Worm (Caenorhabditis elegans): Measurements from ENCODE around the gene fil-1.
A peak's percentile ranks its signal among the peaks of the same experiment; 100 is the strongest.

The fil-1 gene

DNA sequence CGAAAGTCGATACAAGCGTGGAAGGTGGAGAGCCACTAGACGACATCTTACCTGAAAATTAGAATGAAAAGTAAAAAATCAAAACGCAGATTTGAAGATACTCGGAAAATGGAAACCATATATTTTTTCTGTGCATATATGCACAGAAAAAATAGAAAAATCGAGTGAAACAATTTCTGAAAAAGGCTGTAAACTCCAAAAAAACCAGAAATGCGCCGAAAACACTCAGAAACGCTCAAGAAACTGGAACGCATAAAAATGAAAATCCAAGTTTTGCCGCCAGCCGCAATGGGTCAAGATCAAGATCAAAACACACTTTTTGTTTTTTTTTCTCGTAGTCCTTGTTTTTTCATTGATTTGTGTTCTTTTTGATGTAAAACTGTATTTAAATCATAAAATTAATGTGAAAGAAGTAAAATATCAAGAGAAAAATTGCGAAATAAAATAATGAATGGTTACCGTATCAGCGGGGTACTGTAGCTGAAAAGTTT is 966 bp upstream of the fil-1 start, which contains the start of gene T01C3.3:
Gene T01C3.3 (minus strand): TSS at position 51 of the 491 bp plus-strand sequence.
- TF ChIP-seq dao-5 (tag; optimal IDR thresholded peaks at IDR 0.05) (no peak), W03F9.2 (tag; optimal IDR thresholded peaks at IDR 0.05) (no peak), him-1 (tag; optimal IDR thresholded peaks at IDR 0.05) (no peak)

DNA sequence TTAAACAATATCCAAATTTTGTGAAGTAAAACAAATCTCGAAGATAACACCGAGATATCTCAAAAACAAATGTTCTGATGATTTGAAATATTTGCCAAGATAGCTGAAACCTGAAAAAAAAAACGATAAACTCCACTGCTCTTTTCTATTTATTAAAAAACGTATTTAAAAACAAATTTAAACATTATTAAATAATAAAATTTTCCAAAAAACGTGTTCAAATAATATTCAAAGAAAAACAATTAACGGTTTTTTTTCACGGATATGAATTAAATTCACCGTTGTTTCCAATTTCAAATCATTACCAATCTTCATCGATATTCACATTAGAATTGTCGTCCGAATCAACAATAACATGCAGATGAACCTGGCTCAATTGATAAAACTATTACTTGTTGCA is 2.6 kb downstream of the fil-1 start, which contains the start of gene irld-14:
Gene irld-14 (plus strand): TSS at position 301 of the 400 bp plus-strand sequence.
- TF ChIP-seq him-1 (tag; optimal IDR thresholded peaks at IDR 0.05) (no peak), W03F9.2 (tag; optimal IDR thresholded peaks at IDR 0.05) (no peak), dao-5 (tag; optimal IDR thresholded peaks at IDR 0.05) (no peak)

DNA sequence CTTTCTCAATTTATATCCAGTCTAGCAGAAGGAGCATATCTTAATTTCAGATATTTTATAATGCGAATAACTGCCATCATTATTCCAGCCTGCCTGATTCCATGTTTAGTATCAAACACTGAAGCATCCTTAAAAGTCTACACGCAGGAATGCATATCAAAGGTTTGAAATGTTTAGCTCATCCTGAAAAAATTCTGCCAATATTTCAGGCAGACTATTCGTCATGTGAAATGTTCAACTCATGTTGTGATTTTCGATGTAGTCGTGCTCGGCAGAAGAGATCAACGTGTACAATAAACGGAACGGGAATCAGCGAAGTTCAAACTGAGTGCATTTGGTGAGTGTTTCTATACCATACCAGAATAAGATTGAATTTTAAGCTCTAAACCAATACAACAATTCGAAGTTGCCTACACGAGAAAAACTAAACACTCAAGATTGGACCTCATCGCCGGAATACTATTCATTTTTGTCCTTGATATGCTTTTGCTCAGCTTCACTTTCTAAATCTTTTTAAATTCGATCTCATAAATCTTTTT is 5.9 kb downstream of the fil-1 start, which contains the start of gene T01C3.11:
Gene T01C3.11 (plus strand): TSS at position 51 of the 539 bp plus-strand sequence.
- TF ChIP-seq him-1 (tag; optimal IDR thresholded peaks at IDR 0.05) (no peak), dao-5 (tag; optimal IDR thresholded peaks at IDR 0.05) (no peak), W03F9.2 (tag; optimal IDR thresholded peaks at IDR 0.05) (no peak)

- TF ChIP-seq him-1 (tag; optimal IDR thresholded peaks at IDR 0.05) (no peak), dao-5 (tag; optimal IDR thresholded peaks at IDR 0.05) (peak; percentile 19)
Observed at ce11 chrV:15000055-15000704, 6.5 kb downstream of the fil-1 start, which contains the start of gene rps-16. rps-16 (minus strand) TSS chrV:15000541.

DNA sequence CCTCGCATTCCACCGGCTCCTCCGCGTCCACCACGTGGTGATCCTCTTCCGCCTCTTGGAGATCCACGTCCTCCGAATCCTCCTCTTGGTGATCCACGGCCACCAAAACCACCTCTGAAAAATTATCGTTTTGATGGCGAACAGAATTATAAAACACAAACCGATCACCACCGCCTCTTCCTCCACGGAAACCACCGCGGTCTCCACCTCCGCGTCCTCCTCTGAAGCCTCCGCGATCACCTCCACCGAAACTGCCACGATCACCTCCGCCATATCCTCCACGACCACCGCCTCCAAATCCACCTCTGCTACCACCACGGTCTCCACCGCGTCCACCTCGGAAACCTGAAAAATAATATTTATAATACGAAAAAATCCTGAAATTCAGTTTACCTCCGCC is 7.9 kb downstream of the fil-1 start:
- no peak for TF ChIP-seq him-1 (tag; optimal IDR thresholded peaks at IDR 0.05)
- no peak for TF ChIP-seq W03F9.2 (tag; optimal IDR thresholded peaks at IDR 0.05)

DNA sequence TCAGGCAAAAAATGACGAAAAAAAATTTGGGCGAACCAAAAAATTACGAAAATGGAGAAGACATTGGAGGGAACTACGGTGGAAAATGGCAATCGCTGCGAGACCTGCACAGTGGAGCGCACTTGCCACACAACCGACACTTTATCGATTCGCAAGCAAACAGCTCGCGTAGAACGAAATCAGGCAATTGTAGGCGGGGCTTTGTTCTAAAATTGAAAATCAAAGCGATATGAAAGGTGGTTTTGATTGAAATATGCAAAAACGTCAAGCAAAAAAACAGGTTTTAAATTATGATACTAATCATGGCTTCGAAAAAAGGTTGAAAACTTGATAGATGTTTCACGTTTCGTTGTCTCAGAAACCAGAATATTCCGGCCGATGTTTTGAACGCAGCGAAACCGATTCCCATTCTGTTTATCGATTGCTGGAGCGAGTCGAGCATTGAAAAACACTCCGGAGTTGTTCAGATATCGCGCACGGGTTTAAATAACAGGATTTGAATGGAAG is 8.6 kb downstream of the fil-1 start, which contains the start of the genes fib-1 and mut-15:
Gene fib-1 (minus strand): TSS at position 40 of the 507 bp plus-strand sequence.
Gene mut-15 (plus strand): TSS at position 360 of the 507 bp plus-strand sequence.
- TF ChIP-seq W03F9.2 (tag; optimal IDR thresholded peaks at IDR 0.05) (peak; percentile 90), him-1 (tag; optimal IDR thresholded peaks at IDR 0.05) (peak; percentile 55), dao-5 (tag; optimal IDR thresholded peaks at IDR 0.05) (no peak)

DNA sequence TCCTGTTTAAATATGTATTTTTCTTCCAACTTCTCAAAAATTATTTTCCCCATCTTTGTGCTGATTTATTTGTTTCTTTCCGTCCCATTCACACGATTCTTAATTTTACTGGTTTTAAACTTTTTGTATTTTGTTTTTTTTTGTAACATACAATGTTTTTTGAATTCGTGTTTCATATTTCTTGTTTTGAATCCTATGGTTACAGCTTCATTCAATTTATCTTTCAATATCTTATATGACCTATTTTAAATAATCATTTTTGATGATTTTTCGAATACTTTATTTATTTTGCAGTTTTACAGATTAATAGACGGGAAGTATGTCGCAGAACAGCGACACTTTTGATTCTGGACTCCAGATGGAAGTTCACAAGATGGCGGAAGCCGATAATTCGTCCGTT is 11.2 kb downstream of the fil-1 start, which contains the start of gene hrde-2:
Gene hrde-2 (plus strand): TSS at position 301 of the 400 bp plus-strand sequence.
- TF ChIP-seq W03F9.2 (tag; optimal IDR thresholded peaks at IDR 0.05): no peak
- TF ChIP-seq him-1 (tag; optimal IDR thresholded peaks at IDR 0.05): no peak
- TF ChIP-seq dao-5 (tag; optimal IDR thresholded peaks at IDR 0.05): no peak

DNA sequence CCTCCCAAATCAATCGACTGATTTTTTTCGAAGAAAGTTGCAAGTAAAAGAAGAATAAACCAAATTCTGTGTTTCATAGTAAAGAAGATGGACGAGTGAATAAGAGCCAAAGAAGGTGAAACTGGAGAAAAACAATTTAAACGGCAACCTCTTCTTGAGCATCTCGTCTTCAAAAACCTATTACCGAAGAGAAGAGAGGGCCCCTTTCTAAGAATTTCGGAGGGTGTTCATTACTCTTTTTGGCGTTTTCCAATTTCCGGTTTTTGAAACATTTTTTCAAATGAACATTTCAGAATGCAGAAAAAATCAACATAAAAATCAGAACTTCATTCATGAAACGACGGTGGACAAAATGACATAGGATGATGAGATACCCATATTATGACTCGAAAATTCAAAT is 17.9 kb downstream of the fil-1 start, which contains the start of gene nmr-2:
Gene nmr-2 (minus strand): TSS at position 101 of the 400 bp plus-strand sequence.
- no peak for TF ChIP-seq him-1 (tag; optimal IDR thresholded peaks at IDR 0.05)
- TF ChIP-seq dao-5 (tag; optimal IDR thresholded peaks at IDR 0.05): no peak
- no peak for TF ChIP-seq W03F9.2 (tag; optimal IDR thresholded peaks at IDR 0.05)

ce11 chrV:15012542-15013301 is 19.1 kb downstream of the fil-1 start:
- TF ChIP-seq W03F9.2 (tag; optimal IDR thresholded peaks at IDR 0.05): no peak
- TF ChIP-seq him-1 (tag; optimal IDR thresholded peaks at IDR 0.05): no peak
- no peak for TF ChIP-seq dao-5 (tag; optimal IDR thresholded peaks at IDR 0.05)

ce11 chrV:15013328-15013727 is 19.7 kb downstream of the fil-1 start:
- no peak for TF ChIP-seq W03F9.2 (tag; optimal IDR thresholded peaks at IDR 0.05)
- TF ChIP-seq him-1 (tag; optimal IDR thresholded peaks at IDR 0.05): no peak
- no peak for TF ChIP-seq dao-5 (tag; optimal IDR thresholded peaks at IDR 0.05)

ce11 chrV:15014164-15014563 is 20.5 kb downstream of the fil-1 start, which contains the start of gene obr-2:
obr-2 (minus strand) TSS chrV:15014264.
- TF ChIP-seq W03F9.2 (tag; optimal IDR thresholded peaks at IDR 0.05) (no peak), him-1 (tag; optimal IDR thresholded peaks at IDR 0.05) (no peak), dao-5 (tag; optimal IDR thresholded peaks at IDR 0.05) (no peak)

- TF ChIP-seq him-1 (tag; optimal IDR thresholded peaks at IDR 0.05) (no peak), dao-5 (tag; optimal IDR thresholded peaks at IDR 0.05) (no peak), W03F9.2 (tag; optimal IDR thresholded peaks at IDR 0.05) (no peak)
Observed at ce11 chrV:15015799-15016198, 22.2 kb downstream of the fil-1 start.

- TF ChIP-seq him-1 (tag; optimal IDR thresholded peaks at IDR 0.05) (no peak), dao-5 (tag; optimal IDR thresholded peaks at IDR 0.05) (no peak), W03F9.2 (tag; optimal IDR thresholded peaks at IDR 0.05) (no peak)
Observed at ce11 chrV:15016795-15017429, 23.3 kb downstream of the fil-1 start.
